Fruit fly (Drosophila melanogaster): Measurements from ENCODE around the gene CG10005.

dm6 chr3R:12006417-12006816 is 29.4 kb upstream of the CG10005 start:
- TF ChIP-seq Hr39 (GFP tag; optimal IDR thresholded peaks at IDR 0.05) (no peak), acj6 (GFP tag; optimal IDR thresholded peaks at IDR 0.05) (no peak), Hr38 (GFP tag; optimal IDR thresholded peaks at IDR 0.05) (no peak), CG11902 (GFP tag; optimal IDR thresholded peaks at IDR 0.05) (no peak), dac (GFP tag; optimal IDR thresholded peaks at IDR 0.05) (no peak), CG6854 (GFP tag; optimal IDR thresholded peaks at IDR 0.05) (no peak), Sox102F (GFP tag; optimal IDR thresholded peaks at IDR 0.05) (no peak), CG6808 (GFP tag; optimal IDR thresholded peaks at IDR 0.05) (no peak), OdsH (GFP tag; optimal IDR thresholded peaks at IDR 0.05) (no peak), lz (GFP tag; optimal IDR thresholded peaks at IDR 0.05) (no peak), CG16779 (tag; optimal IDR thresholded peaks at IDR 0.05) (no peak)
